Worm (Caenorhabditis elegans): Measurements from ENCODE around the gene F20D1.3.

F20D1.3 gene

DNA sequence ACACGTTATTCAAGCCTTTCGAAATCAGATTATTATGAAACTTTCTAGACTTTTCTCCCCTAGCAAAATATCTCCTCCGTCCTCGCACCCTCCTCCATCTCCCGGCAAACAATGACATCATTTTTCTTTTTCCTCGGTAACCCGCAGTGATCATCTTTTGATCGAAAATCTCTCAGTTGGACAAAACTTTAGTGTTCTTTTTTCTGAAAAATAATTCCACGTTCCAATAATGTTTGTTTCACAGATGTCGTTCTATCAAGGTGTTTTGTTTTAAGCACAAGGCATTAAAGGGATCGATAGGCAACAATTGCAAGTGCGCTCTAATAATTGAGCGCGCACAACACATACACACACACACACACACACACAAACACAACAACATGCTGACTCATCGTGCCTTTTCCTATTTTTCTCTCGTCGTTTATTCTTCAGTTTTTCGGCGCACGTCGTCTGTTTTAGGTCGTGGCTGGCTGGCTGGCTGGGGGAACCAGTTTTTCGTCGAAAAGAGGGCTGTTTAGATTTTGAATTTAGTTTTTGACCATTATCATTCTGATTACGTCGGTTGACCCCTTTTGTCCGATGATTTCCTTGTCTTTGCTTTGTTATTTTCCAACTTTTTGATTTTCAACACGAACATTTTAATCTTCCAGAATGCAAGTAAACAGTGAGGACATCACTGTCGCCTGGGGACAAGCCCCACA lies at the start of gene F20D1.3:
Gene F20D1.3 (plus strand): TSS at position 651 of the 701 bp plus-strand sequence.
- TF ChIP-seq ceh-39 (tag; optimal IDR thresholded peaks at IDR 0.05) (peak; percentile 29), unc-62 (GFP tag; optimal IDR thresholded peaks at IDR 0.05) (no peak), mls-2 (tag; optimal IDR thresholded peaks at IDR 0.05) (peak; percentile 65), unc-120 (tag; optimal IDR thresholded peaks at IDR 0.05; ENCODE audit: poor library complexity, severe bottlenecking) (peak; percentile 45), ces-1 (GFP tag; optimal IDR thresholded peaks at IDR 0.05) (peak; percentile 70), nhr-76 (tag; optimal IDR thresholded peaks at IDR 0.05) (no peak), mep-1 (tag; optimal IDR thresholded peaks at IDR 0.05) (peak; percentile 82), nhr-237 (tag; optimal IDR thresholded peaks at IDR 0.05) (peak; percentile 68), lsy-2 (tag; optimal IDR thresholded peaks at IDR 0.05) (no peak)

- TF ChIP-seq bed-3 (GFP tag; optimal IDR thresholded peaks at IDR 0.05) (no peak), mep-1 (tag; optimal IDR thresholded peaks at IDR 0.05) (no peak)
These were observed 47.1 kb upstream of the F20D1.3 start, which contains the start of gene ntr-2 for ce11 chrX:14928854-14929253. Gene ntr-2 (minus strand): TSS chrX:14928954.

ce11 chrX:14929512-14929911 lies 46.4 kb upstream of the F20D1.3 start:
- TF ChIP-seq tbx-8 (GFP tag; optimal IDR thresholded peaks at IDR 0.05) (no peak), mep-1 (tag; optimal IDR thresholded peaks at IDR 0.05) (no peak), unc-62 (GFP tag; optimal IDR thresholded peaks at IDR 0.05) (no peak), ceh-39 (tag; optimal IDR thresholded peaks at IDR 0.05) (no peak), bed-3 (GFP tag; optimal IDR thresholded peaks at IDR 0.05) (no peak), nhr-12 (tag; optimal IDR thresholded peaks at IDR 0.05) (no peak)

- no peak for TF ChIP-seq ceh-39 (tag; optimal IDR thresholded peaks at IDR 0.05)
- no peak for TF ChIP-seq mab-5 (tag; optimal IDR thresholded peaks at IDR 0.05)
- TF ChIP-seq blmp-1 (tag; optimal IDR thresholded peaks at IDR 0.05) = no peak
These were observed 44.5 kb upstream of the F20D1.3 start for ce11 chrX:14931443-14931842.

- TF ChIP-seq drap-1 (GFP tag; optimal IDR thresholded peaks at IDR 0.05) = no peak
- TF ChIP-seq ceh-43 (GFP tag; optimal IDR thresholded peaks at IDR 0.05) = no peak
- no peak for TF ChIP-seq unc-39 (tag; optimal IDR thresholded peaks at IDR 0.05)
- no peak for TF ChIP-seq cnd-1 (tag; optimal IDR thresholded peaks at IDR 0.05)
- TF ChIP-seq ces-1 (GFP tag; optimal IDR thresholded peaks at IDR 0.05) = no peak
- no peak for TF ChIP-seq elt-1 (tag; optimal IDR thresholded peaks at IDR 0.05; ENCODE audit: borderline replicate concordance, insufficient read depth)
- no peak for TF ChIP-seq nhr-28 (tag; optimal IDR thresholded peaks at IDR 0.05)
- TF ChIP-seq sptf-1 (tag; optimal IDR thresholded peaks at IDR 0.05) = no peak
- TF ChIP-seq pha-4 (tag; optimal IDR thresholded peaks at IDR 0.05) = no peak
- TF ChIP-seq lin-32 (GFP tag; optimal IDR thresholded peaks at IDR 0.05) = no peak
- TF ChIP-seq lin-13 (tag; optimal IDR thresholded peaks at IDR 0.05) = no peak
- no peak for TF ChIP-seq blmp-1 (tag; optimal IDR thresholded peaks at IDR 0.05)
- no peak for TF ChIP-seq mls-2 (tag; optimal IDR thresholded peaks at IDR 0.05)
- TF ChIP-seq ceh-83 (GFP tag; optimal IDR thresholded peaks at IDR 0.05) = no peak
- no peak for TF ChIP-seq sem-2 (GFP tag; optimal IDR thresholded peaks at IDR 0.05)
- TF ChIP-seq ztf-11 (tag; optimal IDR thresholded peaks at IDR 0.05) = no peak
- TF ChIP-seq ham-2 (GFP tag; optimal IDR thresholded peaks at IDR 0.05) = no peak
- TF ChIP-seq bed-3 (GFP tag; optimal IDR thresholded peaks at IDR 0.05) = no peak
- TF ChIP-seq lsy-2 (tag; optimal IDR thresholded peaks at IDR 0.05) = no peak
- no peak for TF ChIP-seq snpc-4 (tag; optimal IDR thresholded peaks at IDR 0.05)
These were observed 37.7 kb upstream of the F20D1.3 start for ce11 chrX:14938188-14938587.

ce11 chrX:14946217-14946463 lies 29.8 kb upstream of the F20D1.3 start, which contains the start of gene mrp-5:
Gene mrp-5 (minus strand): TSS chrX:14946317.
- no peak for TF ChIP-seq unc-39 (tag; optimal IDR thresholded peaks at IDR 0.05)
- TF ChIP-seq ces-1 (GFP tag; optimal IDR thresholded peaks at IDR 0.05) = no peak
- TF ChIP-seq nhr-28 (tag; optimal IDR thresholded peaks at IDR 0.05) = no peak
- TF ChIP-seq sem-2 (GFP tag; optimal IDR thresholded peaks at IDR 0.05) = no peak
- no peak for TF ChIP-seq mep-1 (tag; optimal IDR thresholded peaks at IDR 0.05)
- no peak for TF ChIP-seq unc-120 (tag; optimal IDR thresholded peaks at IDR 0.05; ENCODE audit: poor library complexity, severe bottlenecking)
- no peak for TF ChIP-seq unc-62 (GFP tag; optimal IDR thresholded peaks at IDR 0.05)
- TF ChIP-seq nhr-76 (tag; optimal IDR thresholded peaks at IDR 0.05) = no peak

Measured in whole organism, mixed stage, embryonic.